Worm (Caenorhabditis elegans) whole organism, early embryonic: ENCODE measurements around the gene rog-1.

ENCODE experiments used
- B0310.2 ChIP-seq: sonication (generic microtip); optimal IDR thresholded peaks from 2 replicates; lab custom pipeline; 2016; ENCODE audit warnings: mild to moderate bottlenecking, missing genetic modification characterization, missing compliant biosample characterization
- F13C5.2 ChIP-seq: sonication (generic microtip); optimal IDR thresholded peaks from 2 replicates; lab custom pipeline; 2017; ENCODE audit warnings: mild to moderate bottlenecking, missing genetic modification characterization, inconsistent platforms, missing compliant biosample characterization
- aly-1 ChIP-seq: sonication (generic microtip); optimal IDR thresholded peaks from 2 replicates; lab custom pipeline; 2016; ENCODE audit warnings: missing genetic modification characterization, missing compliant biosample characterization
- ama-1 ChIP-seq: fragments of 150-350 bp; optimal IDR thresholded peaks from 2 replicates; lab custom pipeline; 2014
- ceh-13 ChIP-seq: fragments of 200-800 bp; sonication (Bioruptor generic); optimal IDR thresholded peaks from 2 replicates; lab custom pipeline; 2018; ENCODE audit warnings: mild to moderate bottlenecking, missing genetic modification characterization, missing compliant biosample characterization
- ceh-36 ChIP-seq: sonication (generic microtip); optimal IDR thresholded peaks from 2 replicates; lab custom pipeline; 2016; ENCODE audit warnings: missing genetic modification characterization, inconsistent platforms, missing compliant biosample characterization
- ets-7 ChIP-seq: sonication (generic microtip); optimal IDR thresholded peaks from 2 replicates; lab custom pipeline; 2016; ENCODE audit warnings: missing genotype, missing genetic modification characterization, missing compliant biosample characterization
- flt-1 ChIP-seq: fragments of 200-800 bp; sonication (Bioruptor generic); IDR thresholded peaks from 2 replicates; pipeline ENCODE4 v1.3.6; 2022; ENCODE audit warnings: missing genetic modification characterization, missing compliant biosample characterization
- hmbx-1 ChIP-seq: sonication (generic microtip); optimal IDR thresholded peaks from 2 replicates; lab custom pipeline; 2016; ENCODE audit warnings: mild to moderate bottlenecking, missing genetic modification characterization, missing compliant biosample characterization
- hmg-4 ChIP-seq: fragments of 200-800 bp; sonication (Bioruptor generic); optimal IDR thresholded peaks from 2 replicates; lab custom pipeline; 2018; ENCODE audit warnings: mild to moderate bottlenecking, missing genetic modification characterization, missing compliant biosample characterization
- hnd-1 ChIP-seq: sonication (generic microtip); optimal IDR thresholded peaks from 2 replicates; lab custom pipeline; 2016; ENCODE audit warnings: missing genetic modification characterization, missing compliant biosample characterization
- pes-1 ChIP-seq: fragments of 200-800 bp; sonication (Bioruptor generic); IDR thresholded peaks from 2 replicates; pipeline ENCODE4 v1.3.6; 2022; ENCODE audit warnings: missing genetic modification reagents, missing genetic modification characterization, missing compliant biosample characterization
- scrt-1 ChIP-seq: fragments of 200-800 bp; sonication (Bioruptor generic); IDR thresholded peaks from 2 replicates; pipeline ENCODE4 v1.3.6; 2022; ENCODE audit warnings: missing genetic modification characterization, missing compliant biosample characterization
- sea-1 ChIP-seq: fragments of 200-800 bp; sonication (Bioruptor generic); conservative IDR thresholded peaks from 2 replicates; pipeline ENCODE4 v1.3.6; 2022; ENCODE audit warnings: missing genetic modification characterization, missing compliant biosample characterization
- tbx-11 ChIP-seq: fragments of 200-800 bp; sonication (Bioruptor generic); IDR thresholded peaks from 2 replicates; pipeline ENCODE4 v1.3.6; 2022; ENCODE audit warnings: missing genetic modification characterization, missing compliant biosample characterization
- tbx-37 ChIP-seq: fragments of 200-800 bp; sonication (Bioruptor generic); conservative IDR thresholded peaks from 2 replicates; pipeline ENCODE4 v1.3.6; 2022; ENCODE audit warnings: missing genetic modification reagents, missing genetic modification characterization, missing compliant biosample characterization
- tra-4 ChIP-seq: sonication (generic microtip); optimal IDR thresholded peaks from 2 replicates; lab custom pipeline; 2017; ENCODE audit warnings: missing genetic modification characterization, missing compliant biosample characterization

rog-1 gene

DNA sequence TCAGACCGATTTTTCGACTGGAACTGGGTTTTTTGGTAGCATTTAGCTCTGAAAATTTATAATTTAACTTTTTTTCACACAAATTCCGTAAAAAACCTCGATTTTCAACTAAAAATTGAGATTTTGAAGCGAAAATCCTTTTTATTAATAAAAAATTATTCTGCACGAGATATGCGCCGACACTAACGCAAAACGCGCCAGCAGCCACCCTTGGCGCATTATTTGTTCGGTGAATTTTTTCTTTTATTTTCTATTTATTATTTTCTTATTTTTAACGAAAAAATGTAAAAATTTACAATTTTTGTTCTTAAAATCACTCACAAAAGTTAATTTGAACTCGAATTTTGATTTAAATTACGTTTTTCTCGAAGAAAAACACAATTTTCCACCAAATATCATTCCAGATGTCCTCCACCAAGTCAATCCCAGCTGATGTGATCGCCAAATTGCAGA, 27.4 kb upstream of the rog-1 start, which contains the start of gene Y51H7C.7:
Y51H7C.7 (plus strand) TSS at position 403 of the 453 bp plus-strand sequence.
- TF ChIP-seq tbx-11 (no peak), F13C5.2 (tag; lab: Kevin White, UChicago) (no peak), ama-1 (no peak), pes-1 (no peak), aly-1 (no peak), B0310.2 (tag; lab: Kevin White, UChicago) (no peak), hnd-1 (tag; lab: Kevin White, UChicago) (no peak), hmg-4 (GFP tag; lab: Kevin White, UChicago) (no peak), tra-4 (no peak)

DNA sequence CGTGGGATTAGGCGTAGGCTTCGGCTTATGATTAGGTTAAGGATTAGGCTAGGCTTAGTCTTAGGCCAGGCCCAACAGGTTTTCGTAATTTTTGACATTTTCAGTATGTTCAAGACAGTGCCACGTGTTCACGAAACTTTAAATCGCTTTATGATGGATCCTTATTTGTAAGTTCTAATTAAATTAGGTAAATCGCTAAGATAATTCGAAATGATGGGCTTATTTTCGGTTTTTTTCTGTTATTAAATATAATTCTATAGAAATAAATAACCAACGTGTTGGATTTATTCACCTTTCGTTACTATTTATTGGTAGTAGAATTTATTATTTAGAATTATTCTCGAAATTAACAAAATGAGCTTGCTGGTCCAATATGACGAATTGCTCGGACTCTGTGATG, 26.7 kb upstream of the rog-1 start, which contains the start of gene Y51H7C.8:
Y51H7C.8 (plus strand) TSS at position 301 of the 400 bp plus-strand sequence.
- no peak for TF ChIP-seq F13C5.2 (tag; lab: Kevin White, UChicago)
- no peak for TF ChIP-seq ceh-36 (tag; lab: Kevin White, UChicago)
- no peak for TF ChIP-seq tbx-37 (GFP tag; lab: Robert Waterston, UW)

- no peak for TF ChIP-seq tra-4
- no peak for TF ChIP-seq scrt-1 (GFP tag; lab: Robert Waterston, UW)
- TF ChIP-seq F13C5.2 (tag; lab: Kevin White, UChicago) = no peak
- no peak for TF ChIP-seq B0310.2 (tag; lab: Kevin White, UChicago)
- TF ChIP-seq hmg-4 (GFP tag; lab: Kevin White, UChicago) = no peak
- no peak for TF ChIP-seq tbx-11
- no peak for TF ChIP-seq ceh-13 (GFP tag; lab: Kevin White, UChicago)
- no peak for TF ChIP-seq hnd-1 (tag; lab: Kevin White, UChicago)
- no peak for TF ChIP-seq ceh-36 (tag; lab: Kevin White, UChicago)
- TF ChIP-seq pes-1 = no peak
- no peak for TF ChIP-seq sea-1 (GFP tag; lab: Robert Waterston, UW)
Measured at ce11 chrII:1400105-1400504, 25.3 kb upstream of the rog-1 start, which contains the start of gene F54D12.1. TSS of gene F54D12.1 (plus strand) at chrII:1400405.

- TF ChIP-seq hmbx-1 (tag; lab: Kevin White, UChicago) = no peak
- no peak for TF ChIP-seq hmg-4 (GFP tag; lab: Kevin White, UChicago)
- TF ChIP-seq flt-1 (GFP tag; lab: Robert Waterston, UW) = no peak
- no peak for TF ChIP-seq ceh-36 (tag; lab: Kevin White, UChicago)
- no peak for TF ChIP-seq ceh-13 (GFP tag; lab: Kevin White, UChicago)
Measured at ce11 chrII:1398396-1398795, 23.6 kb upstream of the rog-1 start, which contains the start of gene F54D12.2. TSS of gene F54D12.2 (plus strand) at chrII:1398696.

- no peak for TF ChIP-seq tra-4
- TF ChIP-seq tbx-37 (GFP tag; lab: Robert Waterston, UW) = no peak
- no peak for TF ChIP-seq ets-7
- no peak for TF ChIP-seq ceh-36 (tag; lab: Kevin White, UChicago)
- no peak for TF ChIP-seq pes-1
- no peak for TF ChIP-seq hnd-1 (tag; lab: Kevin White, UChicago)
- no peak for TF ChIP-seq B0310.2 (tag; lab: Kevin White, UChicago)
- no peak for TF ChIP-seq aly-1
- no peak for TF ChIP-seq ceh-13 (GFP tag; lab: Kevin White, UChicago)
- TF ChIP-seq hmbx-1 (tag; lab: Kevin White, UChicago) = no peak
- TF ChIP-seq flt-1 (GFP tag; lab: Robert Waterston, UW) = no peak
Measured at ce11 chrII:1397703-1398102, 22.9 kb upstream of the rog-1 start, which contains the start of gene F54D12.8. TSS of gene F54D12.8 (minus strand) at chrII:1398038.

ce11 chrII:1386478-1386877, 11.7 kb upstream of the rog-1 start, which contains the start of gene aat-7:
TSS of gene aat-7 (plus strand) at chrII:1386870.
- no peak for TF ChIP-seq ceh-36 (tag; lab: Kevin White, UChicago)
- no peak for TF ChIP-seq sea-1 (GFP tag; lab: Robert Waterston, UW)

DNA sequence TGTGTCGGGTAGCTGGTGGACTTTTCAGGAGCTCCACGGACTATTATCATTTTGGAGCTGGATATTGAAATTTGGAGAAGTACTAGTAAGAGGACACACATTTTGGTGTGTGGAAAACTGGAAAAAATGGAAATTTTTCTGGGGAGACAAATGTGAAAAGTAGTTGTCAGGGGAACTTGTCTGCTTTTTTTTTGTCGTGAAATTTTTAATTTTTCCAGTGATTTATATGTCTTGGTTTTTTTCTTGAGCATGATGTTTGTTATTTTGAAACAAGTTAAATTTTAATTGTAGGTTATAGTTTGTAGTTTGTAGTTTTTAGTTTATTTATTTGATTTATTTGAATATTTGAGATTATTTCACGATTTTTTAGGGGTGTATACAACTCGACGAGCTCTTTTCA, 10.5 kb upstream of the rog-1 start, which contains the start of gene F54D12.7:
F54D12.7 (minus strand) TSS at position 101 of the 400 bp plus-strand sequence.
- TF ChIP-seq F13C5.2 (tag; lab: Kevin White, UChicago) (no peak), ceh-36 (tag; lab: Kevin White, UChicago) (no peak), tbx-11 (no peak), tra-4 (no peak), sea-1 (GFP tag; lab: Robert Waterston, UW) (no peak), hmbx-1 (tag; lab: Kevin White, UChicago) (no peak), hmg-4 (GFP tag; lab: Kevin White, UChicago) (no peak), scrt-1 (GFP tag; lab: Robert Waterston, UW) (no peak), pes-1 (no peak), hnd-1 (tag; lab: Kevin White, UChicago) (no peak), ama-1 (no peak), ets-7 (no peak), tbx-37 (GFP tag; lab: Robert Waterston, UW) (no peak), flt-1 (GFP tag; lab: Robert Waterston, UW) (no peak), B0310.2 (tag; lab: Kevin White, UChicago) (no peak), ceh-13 (GFP tag; lab: Kevin White, UChicago) (no peak), aly-1 (no peak)

- no peak for TF ChIP-seq B0310.2 (tag; lab: Kevin White, UChicago)
Measured at ce11 chrII:1381618-1382017, 6.8 kb upstream of the rog-1 start, which contains the start of gene F54D12.9. TSS of gene F54D12.9 (minus strand) at chrII:1381718.
